Worm (Caenorhabditis elegans) whole organism, midembryonic: ENCODE data around the gene F07E5.7.
"Not testable (repeated sequence)": the region's sequence is repeated elsewhere in the genome, so short reads cannot be mapped to it uniquely, and the experiment has no call there.

ENCODE experiments used
- T22C8.4 ChIP-seq: fragments of 200-800 bp; sonication (Bioruptor generic); IDR thresholded peaks from 2 replicates; pipeline ENCODE4 v1.3.6; 2022; ENCODE audit warnings: missing genetic modification characterization, missing compliant biosample characterization
- cog-1 ChIP-seq: sonication (generic microtip); optimal IDR thresholded peaks from 2 replicates; lab custom pipeline; 2016; ENCODE audit warnings: missing genetic modification characterization, missing compliant biosample characterization
- flt-1 ChIP-seq: fragments of 200-800 bp; sonication (Bioruptor generic); IDR thresholded peaks from 2 replicates; pipeline ENCODE4 v1.3.6; 2022; ENCODE audit warnings: missing genetic modification characterization, missing compliant biosample characterization
- klf-2 ChIP-seq: fragments of 200-800 bp; sonication (Bioruptor generic); conservative IDR thresholded peaks from 2 replicates; pipeline ENCODE4 v1.3.6; 2022; ENCODE audit warnings: missing genetic modification reagents, missing genetic modification characterization, missing compliant biosample characterization
- med-1 ChIP-seq: sonication (generic microtip); optimal IDR thresholded peaks from 2 replicates; lab custom pipeline; 2017; ENCODE audit warnings: missing genetic modification characterization, mild to moderate bottlenecking, missing compliant biosample characterization, antibody characterized with exemption, missing genetic modification reagents; ENCODE audit not compliant: insufficient read depth
- ref-1 ChIP-seq: fragments of 200-800 bp; sonication (Bioruptor generic); conservative IDR thresholded peaks from 2 replicates; pipeline ENCODE4 v1.3.6; 2022; ENCODE audit warnings: missing genetic modification reagents, missing genetic modification characterization, missing compliant biosample characterization
- tab-1 ChIP-seq: fragments of 200-800 bp; sonication (Bioruptor generic); IDR thresholded peaks from 2 replicates; pipeline ENCODE4 v1.3.6; 2022; ENCODE audit warnings: missing genetic modification characterization, missing compliant biosample characterization
- ztf-23 ChIP-seq: fragments of 200-800 bp; sonication (Bioruptor generic); IDR thresholded peaks from 2 replicates; pipeline ENCODE4 v1.3.6; 2022; ENCODE audit warnings: missing genetic modification reagents, missing genetic modification characterization, missing compliant biosample characterization
- ztf-29 ChIP-seq: fragments of 200-800 bp; sonication (Bioruptor generic); IDR thresholded peaks from 2 replicates; pipeline ENCODE4 v1.3.6; 2022; ENCODE audit warnings: missing genetic modification reagents, missing genetic modification characterization, missing compliant biosample characterization

The F07E5.7 gene

ce11 chrII:2031852-2032251 is 39.5 kb downstream of the F07E5.7 start, which contains the start of gene bath-5:
TSS of gene bath-5 (minus strand) at chrII:2031952.
- TF ChIP-seq T22C8.4, result no peak
- no peak for TF ChIP-seq klf-2 (GFP tag; lab: Robert Waterston, UW)
- TF ChIP-seq ref-1 (GFP tag; lab: Robert Waterston, UW), result no peak
- no peak for TF ChIP-seq tab-1 (GFP tag; lab: Robert Waterston, UW)
- TF ChIP-seq med-1 (GFP tag; lab: Kevin White, UChicago), result no peak
- TF ChIP-seq ztf-23 (GFP tag; lab: Robert Waterston, UW), result no peak
- TF ChIP-seq ztf-29 (GFP tag; lab: Robert Waterston, UW), result no peak
- no peak for TF ChIP-seq flt-1
- TF ChIP-seq cog-1 (tag; lab: Kevin White, UChicago), result no peak

ce11 chrII:2030367-2030766 is 41.0 kb downstream of the F07E5.7 start, which contains the start of gene bath-3:
TSS of gene bath-3 (minus strand) at chrII:2030467.
- TF ChIP-seq ztf-29 (GFP tag; lab: Robert Waterston, UW), result no peak
- no peak for TF ChIP-seq ztf-23 (GFP tag; lab: Robert Waterston, UW)
- TF ChIP-seq tab-1 (GFP tag; lab: Robert Waterston, UW), result no peak
- TF ChIP-seq cog-1 (tag; lab: Kevin White, UChicago), result no peak
- no peak for TF ChIP-seq flt-1
- no peak for TF ChIP-seq klf-2 (GFP tag; lab: Robert Waterston, UW)
- TF ChIP-seq T22C8.4, result no peak
- TF ChIP-seq ref-1 (GFP tag; lab: Robert Waterston, UW), result no peak
- no peak for TF ChIP-seq med-1 (GFP tag; lab: Kevin White, UChicago)

DNA sequence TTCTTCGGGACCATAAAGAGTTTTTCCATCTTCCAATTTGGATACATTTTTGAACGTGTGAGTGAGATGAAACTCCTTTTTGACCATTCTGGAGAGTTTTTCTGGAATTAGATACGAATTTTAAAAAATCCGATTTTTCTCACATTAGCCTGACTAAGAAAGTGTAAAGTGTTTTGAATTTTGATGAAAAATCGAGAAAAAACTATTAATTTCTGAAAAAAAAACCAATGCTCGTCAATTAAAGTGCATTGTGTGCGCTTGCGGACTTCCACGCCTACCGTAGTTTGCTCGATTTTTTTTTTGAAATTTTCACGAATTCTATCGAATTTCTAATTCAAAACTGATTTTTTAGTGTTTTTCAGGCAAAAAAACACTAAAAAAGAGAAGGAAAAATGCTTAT is 42.6 kb downstream of the F07E5.7 start, which contains the start of gene bath-1:
Gene bath-1 (minus strand): TSS at position 101 of the 400 bp plus-strand sequence.
- TF ChIP-seq tab-1 (GFP tag; lab: Robert Waterston, UW) (no peak), T22C8.4 (no peak), flt-1 (no peak), ztf-23 (GFP tag; lab: Robert Waterston, UW) (no peak), ztf-29 (GFP tag; lab: Robert Waterston, UW) (no peak), klf-2 (GFP tag; lab: Robert Waterston, UW) (no peak), med-1 (GFP tag; lab: Kevin White, UChicago) (no peak)

ce11 chrII:2026525-2026924 is 44.8 kb downstream of the F07E5.7 start, which contains the start of gene bath-21:
TSS of gene bath-21 (minus strand) at chrII:2026625.
- TF ChIP-seq flt-1, result no peak
- TF ChIP-seq ztf-23 (GFP tag; lab: Robert Waterston, UW), result no peak
- no peak for TF ChIP-seq ztf-29 (GFP tag; lab: Robert Waterston, UW)
- TF ChIP-seq tab-1 (GFP tag; lab: Robert Waterston, UW), result no peak
- no peak for TF ChIP-seq ref-1 (GFP tag; lab: Robert Waterston, UW)
- TF ChIP-seq klf-2 (GFP tag; lab: Robert Waterston, UW), result no peak
- TF ChIP-seq T22C8.4, result no peak
- TF ChIP-seq cog-1 (tag; lab: Kevin White, UChicago), result no peak
- no peak for TF ChIP-seq med-1 (GFP tag; lab: Kevin White, UChicago)

- not testable (repeated sequence) for TF ChIP-seq T22C8.4; klf-2 (GFP tag; lab: Robert Waterston, UW); ztf-29 (GFP tag; lab: Robert Waterston, UW)
Measured at ce11 chrII:2023514-2023913, 47.8 kb downstream of the F07E5.7 start, which contains the start of gene cya-2. TSS of gene cya-2 (minus strand) at chrII:2023614.
